Fruit fly (Drosophila melanogaster) whole organism, pupa: ENCODE data around the gene CG5828.

ENCODE experiments used
- CG10348 ChIP-seq: fragments of 200-800 bp; sonication (Bioruptor generic); IDR thresholded peaks from 2 replicates; pipeline ENCODE4 v1.3.6; 2022; ENCODE audit warnings: missing biosample characterization, missing genetic modification characterization
- CG15710 ChIP-seq: fragments of 200-800 bp; sonication (Bioruptor generic); optimal IDR thresholded peaks from 2 replicates; lab custom pipeline; 2018; ENCODE audit warnings: missing biosample characterization, mild to moderate bottlenecking, missing genetic modification characterization, moderate library complexity
- CG9948 ChIP-seq: fragments of 200-800 bp; sonication (Bioruptor generic); optimal IDR thresholded peaks from 2 replicates; lab custom pipeline; 2018; ENCODE audit warnings: missing biosample characterization, mild to moderate bottlenecking, missing genetic modification characterization, moderate library complexity
- D1 ChIP-seq: fragments of 200-800 bp; sonication (Bioruptor generic); optimal IDR thresholded peaks from 2 replicates; lab custom pipeline; 2018; ENCODE audit warnings: missing biosample characterization, mild to moderate bottlenecking, missing genetic modification characterization, moderate library complexity
- EcR ChIP-seq: fragments of 200-800 bp; sonication (Bioruptor generic); optimal IDR thresholded peaks from 3 replicates; lab custom pipeline; 2019; ENCODE audit warnings: missing biosample characterization, missing genetic modification characterization, mild to moderate bottlenecking, moderate library complexity, missing genetic modification reagents
- Ets98B ChIP-seq: fragments of 200-800 bp; sonication (Bioruptor generic); IDR thresholded peaks from 2 replicates; pipeline ENCODE4 v1.3.6; 2022; ENCODE audit warnings: missing biosample characterization, missing genetic modification characterization
- Pif1B ChIP-seq: fragments of 200-800 bp; sonication (Bioruptor generic); optimal IDR thresholded peaks from 3 replicates; lab custom pipeline; 2016; ENCODE audit warnings: missing biosample characterization, missing genetic modification characterization
- fd96Ca ChIP-seq: fragments of 200-800 bp; sonication (Bioruptor generic); IDR thresholded peaks from 3 replicates; pipeline ENCODE4 v1.3.6; 2022; ENCODE audit warnings: missing biosample characterization, missing genetic modification characterization

DNA sequence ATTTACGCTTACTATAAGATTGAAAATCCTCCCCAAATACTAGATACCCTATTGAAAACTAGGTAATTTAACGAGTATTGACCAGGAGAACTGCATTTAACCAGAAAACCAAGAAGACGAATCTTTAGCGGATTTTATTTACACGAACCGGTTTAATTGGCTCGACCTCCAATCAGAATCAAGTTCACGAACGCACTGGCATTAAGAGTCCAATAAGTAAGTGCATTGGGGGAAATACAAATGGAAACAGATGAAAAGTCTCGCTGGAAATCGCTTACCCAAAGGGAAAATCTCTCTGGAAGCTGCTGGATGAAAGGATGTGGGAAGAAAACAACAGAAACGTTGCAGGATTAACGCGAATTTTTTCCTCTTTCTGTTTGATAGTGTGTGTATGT, 1.2 kb upstream of the CG5828 start:
- peak; percentile 64 for TF ChIP-seq EcR (GFP tag; lab: Kevin White, UChicago)
- no peak for TF ChIP-seq CG10348 (GFP tag; lab: Robert Waterston, UW)
- TF ChIP-seq Ets98B (GFP tag; lab: Robert Waterston, UW) = no peak
- no peak for TF ChIP-seq fd96Ca
- TF ChIP-seq Pif1B = no peak
- no peak for TF ChIP-seq CG15710 (tag; lab: Kevin White, UChicago)
- TF ChIP-seq CG9948 (tag; lab: Kevin White, UChicago) = no peak
- TF ChIP-seq D1 (tag; lab: Kevin White, UChicago) = no peak
